Fruit fly (Drosophila melanogaster): Measurements from ENCODE around the gene CG13998.

The CG13998 gene

DNA sequence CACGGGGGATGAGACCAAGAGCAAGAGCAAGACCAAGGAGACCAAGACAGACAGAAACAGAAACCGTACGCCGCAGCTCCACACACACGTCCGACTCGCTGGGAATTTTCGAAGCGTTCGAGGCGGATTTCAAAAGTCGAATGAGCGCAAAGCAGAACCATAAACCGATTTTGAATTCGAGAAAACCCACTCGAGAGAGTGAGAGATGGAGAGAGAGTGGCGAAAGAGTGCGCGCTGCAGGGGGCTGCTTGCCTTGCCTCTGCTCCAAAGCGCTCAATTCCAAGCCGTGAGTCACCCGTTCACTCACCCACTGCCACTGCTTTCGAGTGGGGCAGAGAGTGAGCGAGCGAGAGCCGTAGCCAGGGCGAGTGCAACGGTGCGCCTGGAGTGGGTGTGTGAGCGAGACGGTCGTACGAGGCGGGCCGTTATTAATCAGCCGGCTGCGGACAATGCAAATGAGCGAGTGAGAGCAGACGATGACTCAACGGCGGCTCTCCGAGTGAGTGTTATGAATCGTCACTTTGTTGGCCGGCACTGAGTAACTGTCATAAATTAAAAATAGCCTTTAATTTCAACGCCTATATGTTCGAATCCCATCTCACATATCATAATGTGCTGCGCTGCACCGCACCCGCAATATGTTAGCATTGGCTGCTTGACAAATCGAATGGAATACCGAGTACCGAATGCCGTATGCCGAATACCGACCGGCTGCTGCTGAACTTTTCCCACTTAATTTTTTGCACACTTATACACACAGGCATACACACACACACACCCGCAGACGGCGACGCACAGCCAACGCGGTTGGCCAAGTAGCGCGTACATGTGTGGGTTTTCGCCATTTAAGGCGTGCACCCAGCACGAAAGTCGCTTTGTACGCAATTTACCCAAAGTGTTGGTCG, 23.6 kb upstream of the CG13998 start (continued):
- TF ChIP-seq fd102C (GFP tag; optimal IDR thresholded peaks at IDR 0.05) (no peak), Meics (GFP tag; optimal IDR thresholded peaks at IDR 0.05) (peak; percentile 23), luna (GFP tag; optimal IDR thresholded peaks at IDR 0.05) (no peak), CG9876 (GFP tag; optimal IDR thresholded peaks at IDR 0.05) (no peak), scrt (GFP tag; optimal IDR thresholded peaks at IDR 0.05) (peak; percentile 49), nom (GFP tag; optimal IDR thresholded peaks at IDR 0.05) (peak; percentile 85), jumu (GFP tag; optimal IDR thresholded peaks at IDR 0.05) (peak; percentile 12), Camta (GFP tag; optimal IDR thresholded peaks at IDR 0.05) (no peak), kay (GFP tag; optimal IDR thresholded peaks at IDR 0.05) (peak; percentile 98), bcd (GFP tag; optimal IDR thresholded peaks at IDR 0.05) (no peak), NC2β (GFP tag; optimal IDR thresholded peaks at IDR 0.05) (peak; percentile 28), CG10267 (tag; optimal IDR thresholded peaks at IDR 0.05) (peak; percentile 26), cg (GFP tag; optimal IDR thresholded peaks at IDR 0.05) (peak; percentile 92), CG17385 (GFP tag; optimal IDR thresholded peaks at IDR 0.05) (peak; percentile 58), pfk (GFP tag; optimal IDR thresholded peaks at IDR 0.05) (peak; percentile 42), grn (GFP tag; optimal IDR thresholded peaks at IDR 0.05) (peak; percentile 4), dpn (GFP tag; optimal IDR thresholded peaks at IDR 0.05) (peak in 1 of 2 experiments; percentile 9), CG5180 (GFP tag; optimal IDR thresholded peaks at IDR 0.05) (peak; percentile 13), Blimp-1 (GFP tag; optimal IDR thresholded peaks at IDR 0.05) (peak; percentile 4), CG13894 (tag; optimal IDR thresholded peaks at IDR 0.05) (peak; percentile 57), CG14014 (GFP tag; IDR thresholded peaks at IDR 0.05) (no peak), bbx (GFP tag; IDR thresholded peaks at IDR 0.05; ENCODE audit: partially characterized antibody) (no peak), ind (GFP tag; optimal IDR thresholded peaks at IDR 0.05) (no peak), ftz-f1 (GFP tag; optimal IDR thresholded peaks at IDR 0.05) (peak; percentile 58), CG31365 (tag; optimal IDR thresholded peaks at IDR 0.05) (peak; percentile 39), onecut (GFP tag; IDR thresholded peaks at IDR 0.05) (peak; percentile 8; the same call in 1 of the 2 replicates), CG8478 (optimal IDR thresholded peaks at IDR 0.05) (no peak), HmgZ (tag; optimal IDR thresholded peaks at IDR 0.05) (peak; percentile 31), CG12769 (tag; optimal IDR thresholded peaks at IDR 0.05) (peak; percentile 23), CG4282 (GFP tag; optimal IDR thresholded peaks at IDR 0.05) (no peak), mirr (GFP tag; optimal IDR thresholded peaks at IDR 0.05) (peak; percentile 56), CG4404 (GFP tag; IDR thresholded peaks at IDR 0.05) (no peak), CG18619 (GFP tag; optimal IDR thresholded peaks at IDR 0.05) (no peak), Trl (optimal IDR thresholded peaks at IDR 0.05) (peak; percentile 97 to 98), Trl (GFP tag; optimal IDR thresholded peaks at IDR 0.05) (peak; percentile 62), CG34376 (GFP tag; optimal IDR thresholded peaks at IDR 0.05) (peak; percentile 75), CG13624 (GFP tag; optimal IDR thresholded peaks at IDR 0.05) (peak; percentile 17), CG13775 (GFP tag; optimal IDR thresholded peaks at IDR 0.05) (no peak), CG6813 (GFP tag; optimal IDR thresholded peaks at IDR 0.05) (peak; percentile 64), CG13296 (GFP tag; optimal IDR thresholded peaks at IDR 0.05) (peak; percentile 53), CG12299 (tag; optimal IDR thresholded peaks at IDR 0.05) (peak; percentile 64), ara (GFP tag; IDR thresholded peaks at IDR 0.05) (no peak)

Measured in whole organism, embryonic.